Worm (Caenorhabditis elegans) whole organism, L2 larva: Measurements from ENCODE around the gene cyp-33C2.

Source experiments
- R02D3.7 ChIP-seq: fragments of 150-350 bp; optimal IDR thresholded peaks from 2 replicates; lab custom pipeline; 2014; ENCODE audit warnings: missing biosample characterization, missing genetic modification characterization
- aly-2 ChIP-seq: fragments of 150-350 bp; optimal IDR thresholded peaks from 2 replicates; lab custom pipeline; 2014; ENCODE audit warnings: missing biosample characterization, missing genetic modification characterization
- blmp-1 ChIP-seq: sonication (generic microtip); optimal IDR thresholded peaks from 2 replicates; lab custom pipeline; 2017; ENCODE audit warnings: missing genetic modification characterization, mild to moderate bottlenecking, missing compliant biosample characterization, antibody characterized with exemption, moderate library complexity; ENCODE audit not compliant: insufficient read depth
- ceh-82 ChIP-seq: fragments of 150-350 bp; optimal IDR thresholded peaks from 2 replicates; lab custom pipeline; 2014; ENCODE audit warnings: missing biosample characterization, missing genetic modification characterization
- fos-1 ChIP-seq: fragments of 150-350 bp; optimal IDR thresholded peaks from 2 replicates; lab custom pipeline; 2014; ENCODE audit warnings: missing biosample characterization, missing genetic modification characterization
- lin-39 ChIP-seq: fragments of 150-350 bp; optimal IDR thresholded peaks from 2 replicates; lab custom pipeline; 2014; ENCODE audit warnings: missing biosample characterization, missing genetic modification reagents, missing genetic modification characterization
- lsy-2 ChIP-seq, 2 experiments: fragments of 150-350 bp in 1 of 2; sonication (generic microtip) in 1 of 2; optimal IDR thresholded peaks; 2 replicates each; lab custom pipeline; 2014 to 2017; ENCODE audit warnings: missing biosample characterization in 2 of 2, missing genetic modification characterization in 2 of 2
- mab-5 ChIP-seq: fragments of 150-350 bp; optimal IDR thresholded peaks from 2 replicates; lab custom pipeline; 2014; ENCODE audit warnings: missing biosample characterization, missing genetic modification characterization
- nhr-25 ChIP-seq: fragments of 150-350 bp; sonication (generic microtip); optimal IDR thresholded peaks from 3 replicates; lab custom pipeline; 2014; ENCODE audit warnings: missing biosample characterization, missing genetic modification characterization
- nhr-6 ChIP-seq: fragments of 150-350 bp; optimal IDR thresholded peaks from 2 replicates; lab custom pipeline; 2014; ENCODE audit warnings: missing biosample characterization, missing genetic modification characterization
- sem-4 ChIP-seq: fragments of 150-350 bp; optimal IDR thresholded peaks from 2 replicates; lab custom pipeline; 2014; ENCODE audit warnings: missing biosample characterization, missing genetic modification reagents, missing genetic modification characterization
- sma-9 ChIP-seq, 2 experiments: fragments of 150-350 bp in 1 of 2; sonication (generic microtip) in 1 of 2; optimal IDR thresholded peaks; 2 replicates each; lab custom pipeline; 2014 to 2016; ENCODE audit warnings: missing genetic modification characterization in 2 of 2, mild to moderate bottlenecking in 1 of 2, missing biosample characterization in 1 of 2, missing compliant biosample characterization in 1 of 2, missing genetic modification reagents in 1 of 2, moderate library complexity in 1 of 2
- snpc-4 ChIP-seq: fragments of 150-350 bp; optimal IDR thresholded peaks from 2 replicates; lab custom pipeline; 2014; ENCODE audit warnings: missing biosample characterization, missing genetic modification characterization
- ztf-11 ChIP-seq: sonication (generic microtip); optimal IDR thresholded peaks from 2 replicates; lab custom pipeline; 2017; ENCODE audit warnings: missing biosample characterization, missing genetic modification characterization

DNA sequence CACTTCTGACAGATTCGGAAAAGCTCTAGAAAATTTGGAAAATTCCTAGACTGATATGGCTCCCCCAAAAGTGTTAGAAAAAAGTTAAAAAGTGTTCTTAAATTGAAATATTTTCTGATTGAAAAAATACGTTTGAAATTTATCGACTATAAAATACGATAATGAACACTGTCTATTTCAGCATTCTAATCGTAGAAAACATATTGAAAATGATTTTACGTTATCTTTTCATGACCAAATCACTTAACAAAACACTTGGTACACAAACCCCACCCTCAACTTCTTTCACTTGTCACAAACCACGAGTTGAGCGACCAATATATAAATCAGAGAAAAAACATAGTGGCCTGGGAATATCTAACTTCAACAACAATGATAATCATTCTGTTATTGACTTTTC is 4.1 kb upstream of the cyp-33C2 start, which contains the start of gene cyp-33C1:
- TF ChIP-seq aly-2 (tag; lab: Kevin White, UChicago), result no peak
- no peak for TF ChIP-seq sem-4 (tag; lab: Kevin White, UChicago)
- no peak for TF ChIP-seq ceh-82 (tag; lab: Kevin White, UChicago)
- TF ChIP-seq nhr-6, result no peak
- no peak for TF ChIP-seq snpc-4 (tag; lab: Kevin White, UChicago)
- TF ChIP-seq R02D3.7 (tag; lab: Kevin White, UChicago), result no peak
- TF ChIP-seq lsy-2 (tag; optimal IDR thresholded peaks at IDR 0.05; lab: Kevin White, UChicago), result no peak
- no peak for TF ChIP-seq fos-1 (tag; lab: Kevin White, UChicago)
- no peak for TF ChIP-seq ztf-11 (tag; lab: Kevin White, UChicago)
- no peak for TF ChIP-seq sma-9 (GFP tag; optimal IDR thresholded peaks at IDR 0.05; lab: Kevin White, UChicago)
- no peak for TF ChIP-seq sma-9 (tag; optimal IDR thresholded peaks at IDR 0.05; lab: Kevin White, UChicago)
- TF ChIP-seq blmp-1 (tag; lab: Kevin White, UChicago), result no peak
- TF ChIP-seq mab-5 (tag; lab: Kevin White, UChicago), result no peak
- TF ChIP-seq lin-39 (tag; lab: Kevin White, UChicago), result no peak
- no peak for TF ChIP-seq nhr-25
